Worm (Caenorhabditis elegans): ENCODE measurements around the gene C04C3.4.

Gene C04C3.4

DNA sequence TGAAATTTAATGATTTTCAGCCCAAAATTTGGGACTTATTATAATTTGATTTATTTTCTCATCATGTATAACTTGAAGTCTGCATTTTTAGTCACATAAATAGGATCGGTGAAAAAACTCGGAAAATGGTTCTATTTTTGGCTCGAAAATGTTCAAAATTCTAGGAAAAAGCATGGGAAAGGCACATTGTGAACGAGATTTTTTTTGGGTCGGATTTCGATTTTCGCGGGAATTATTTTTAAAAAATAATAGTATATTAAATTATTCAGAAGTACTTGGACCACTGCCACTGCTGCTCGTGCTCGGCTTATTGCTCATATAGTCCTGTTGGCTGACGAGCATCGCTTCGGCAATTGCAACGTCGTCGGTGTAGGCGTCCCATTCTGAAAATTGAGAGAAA, 20.8 kb upstream of the C04C3.4 start:
- TF ChIP-seq tra-1 (GFP tag; IDR thresholded peaks at IDR 0.05): 0 out of 2 replicates have a peak, but pooled peaks have one; percentile 13
- TF ChIP-seq duxl-1 (tag; optimal IDR thresholded peaks at IDR 0.05; ENCODE audit: poor library complexity): peak; percentile 3
- peak; percentile 23; the same call in 1 of the 2 replicates for TF ChIP-seq lin-38 (GFP tag; IDR thresholded peaks at IDR 0.05)
- 0 out of 2 replicates have a peak, but pooled peaks have one; percentile 42 for TF ChIP-seq zfp-3 (GFP tag; conservative IDR thresholded peaks at IDR 0.05)
- TF ChIP-seq dve-1 (tag; optimal IDR thresholded peaks at IDR 0.05; ENCODE audit: insufficient read depth): peak; percentile 30
- TF ChIP-seq dmd-8 (GFP tag; IDR thresholded peaks at IDR 0.05): 0 out of 2 replicates have a peak, but pooled peaks have one; percentile 11
- TF ChIP-seq nhr-77 (tag; optimal IDR thresholded peaks at IDR 0.05): no peak
- TF ChIP-seq mes-2 (tag; optimal IDR thresholded peaks at IDR 0.05; ENCODE audit: poor library complexity, severe bottlenecking): peak; percentile 4
- no peak for TF ChIP-seq saeg-2 (GFP tag; IDR thresholded peaks at IDR 0.05)

- TF ChIP-seq lin-38 (GFP tag; IDR thresholded peaks at IDR 0.05) (peak; percentile 66), mes-2 (tag; optimal IDR thresholded peaks at IDR 0.05; ENCODE audit: poor library complexity, severe bottlenecking) (no peak)
Measured at ce11 chrIV:3378080-3378804, 15.9 kb upstream of the C04C3.4 start, which contains the start of gene otub-4. otub-4 (minus strand) TSS chrIV:3378130.

DNA sequence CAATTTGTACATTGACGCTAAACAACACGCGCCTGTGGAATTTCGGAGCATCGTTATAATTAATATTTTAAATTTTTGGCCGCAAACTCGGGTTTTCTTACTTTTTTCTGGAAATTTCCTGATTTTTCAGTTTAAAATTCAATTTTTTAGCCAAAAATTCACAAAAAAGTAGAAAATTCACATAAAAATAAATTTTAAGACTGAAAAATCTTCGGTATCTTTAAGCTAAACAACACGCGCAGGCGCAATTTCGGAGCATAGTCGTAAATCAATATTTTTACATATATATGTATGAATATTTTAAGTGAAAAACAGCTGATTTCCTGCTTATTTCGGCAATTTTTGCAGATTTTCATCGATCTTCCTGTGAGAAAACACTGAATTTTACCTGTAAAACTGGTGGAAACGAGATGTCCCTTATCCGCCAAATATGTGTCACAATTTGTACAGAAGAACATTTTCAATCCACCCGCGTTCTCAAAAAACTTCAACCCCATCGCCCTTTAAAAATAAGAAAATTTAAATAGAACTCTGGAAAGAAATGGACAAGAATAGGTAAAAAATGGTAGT, 11.7 kb upstream of the C04C3.4 start, which contains the start of gene B0546.3:
Gene B0546.3 (minus strand): TSS at position 504 of the 570 bp plus-strand sequence.
- TF ChIP-seq D1046.2 (GFP tag; IDR thresholded peaks at IDR 0.05): no peak
- TF ChIP-seq snpc-4 (tag; optimal IDR thresholded peaks at IDR 0.05): no peak
- no peak for TF ChIP-seq daf-16 (GFP tag; optimal IDR thresholded peaks at IDR 0.05)
- TF ChIP-seq daf-16 (tag; optimal IDR thresholded peaks at IDR 0.05): peak; percentile 6
- TF ChIP-seq lin-38 (GFP tag; IDR thresholded peaks at IDR 0.05): peak; percentile 43
- peak; percentile 60; the same call in 1 of the 2 replicates for TF ChIP-seq T26A8.4 (GFP tag; IDR thresholded peaks at IDR 0.05)
- no peak for TF ChIP-seq vab-7 (GFP tag; IDR thresholded peaks at IDR 0.05)
- TF ChIP-seq tag-97 (GFP tag; IDR thresholded peaks at IDR 0.05): no peak
- TF ChIP-seq Y75B8A.6 (GFP tag; IDR thresholded peaks at IDR 0.05): no peak
- 0 out of 2 replicates have a peak, but pooled peaks have one; percentile 31 for TF ChIP-seq zfp-3 (GFP tag; conservative IDR thresholded peaks at IDR 0.05)
- TF ChIP-seq dve-1 (tag; optimal IDR thresholded peaks at IDR 0.05; ENCODE audit: insufficient read depth): peak; percentile 27
- TF ChIP-seq Y48G9A.11 (GFP tag; IDR thresholded peaks at IDR 0.05): peak; percentile 22; the same call in 1 of the 2 replicates
- peak; percentile 43 for TF ChIP-seq sdz-12 (GFP tag; optimal IDR thresholded peaks at IDR 0.05)
- TF ChIP-seq hlh-30 (tag; optimal IDR thresholded peaks at IDR 0.05; ENCODE audit: insufficient read depth): no peak
- TF ChIP-seq ceh-82 (tag; optimal IDR thresholded peaks at IDR 0.05): no peak
- peak; percentile 58 for TF ChIP-seq ama-1 (optimal IDR thresholded peaks at IDR 0.05)
- no peak for TF ChIP-seq daf-19 (GFP tag; conservative IDR thresholded peaks at IDR 0.05)
- TF ChIP-seq nhr-102 (tag; optimal IDR thresholded peaks at IDR 0.05): peak; percentile 6
- no peak for TF ChIP-seq ceh-62 (tag; optimal IDR thresholded peaks at IDR 0.05)
- TF ChIP-seq lsy-2 (tag; optimal IDR thresholded peaks at IDR 0.05): peak in 1 of 2 experiments; percentile 18
- TF ChIP-seq R02D3.7 (tag; optimal IDR thresholded peaks at IDR 0.05): no peak
- no peak for TF ChIP-seq daf-12 (tag; optimal IDR thresholded peaks at IDR 0.05)
- TF ChIP-seq T20F7.1 (GFP tag; optimal IDR thresholded peaks at IDR 0.05): peak; percentile 78
- no peak for TF ChIP-seq nhr-42 (GFP tag; IDR thresholded peaks at IDR 0.05)
- TF ChIP-seq tra-1 (GFP tag; IDR thresholded peaks at IDR 0.05): no peak

- no peak for TF ChIP-seq fos-1 (tag; optimal IDR thresholded peaks at IDR 0.05)
- no peak for TF ChIP-seq spr-1 (tag; optimal IDR thresholded peaks at IDR 0.05)
- no peak for TF ChIP-seq Y5F2A.4 (GFP tag; optimal IDR thresholded peaks at IDR 0.05)
- TF ChIP-seq daf-12 (tag; optimal IDR thresholded peaks at IDR 0.05): no peak
- no peak for TF ChIP-seq T26A8.4 (GFP tag; IDR thresholded peaks at IDR 0.05)
- TF ChIP-seq aha-1 (tag): peak; percentile 59
- TF ChIP-seq T20F7.1 (GFP tag; optimal IDR thresholded peaks at IDR 0.05): peak; percentile 63
- TF ChIP-seq lin-29 (GFP tag; IDR thresholded peaks at IDR 0.05): no peak
- TF ChIP-seq daf-19 (GFP tag; conservative IDR thresholded peaks at IDR 0.05): no peak
- no peak for TF ChIP-seq R02D3.7 (tag; optimal IDR thresholded peaks at IDR 0.05)
- peak in 1 of 2 experiments; percentile 5 for TF ChIP-seq lsy-2 (tag; optimal IDR thresholded peaks at IDR 0.05)
- no peak for TF ChIP-seq mdt-29 (GFP tag; IDR thresholded peaks at IDR 0.05)
- TF ChIP-seq Y48G9A.11 (GFP tag; IDR thresholded peaks at IDR 0.05): peak; percentile 54; the same call in 1 of the 2 replicates
- TF ChIP-seq mxl-2 (GFP tag; conservative IDR thresholded peaks at IDR 0.05): no peak
- TF ChIP-seq unc-62 (GFP tag; optimal IDR thresholded peaks at IDR 0.05 in 1 of 2): no peak
- no peak for TF ChIP-seq unc-62 (tag; optimal IDR thresholded peaks at IDR 0.05)
- TF ChIP-seq ztf-7 (tag; optimal IDR thresholded peaks at IDR 0.05): no peak
- TF ChIP-seq dve-1 (tag; optimal IDR thresholded peaks at IDR 0.05; ENCODE audit: insufficient read depth): no peak
Measured at ce11 chrIV:3383203-3383602, 11.0 kb upstream of the C04C3.4 start.
